Worm (Caenorhabditis elegans) whole organism, L4/young adult: Measurements from ENCODE around the gene lntl-1.
A peak's percentile ranks its signal among the peaks of the same experiment; 100 is the strongest.

ENCODE experiments used
- W03F9.2 ChIP-seq: fragments of 150-350 bp; optimal IDR thresholded peaks from 2 replicates; lab custom pipeline; 2014; ENCODE audit warnings: missing biosample characterization, missing genetic modification characterization
- dao-5 ChIP-seq: sonication (generic microtip); optimal IDR thresholded peaks from 2 replicates; lab custom pipeline; 2016; ENCODE audit warnings: missing genotype, missing genetic modification characterization, moderate library complexity, missing compliant biosample characterization
- him-1 ChIP-seq: sonication (generic microtip); optimal IDR thresholded peaks from 2 replicates; lab custom pipeline; 2016; ENCODE audit warnings: missing genotype, missing genetic modification reagents, missing genetic modification characterization, missing compliant biosample characterization

DNA sequence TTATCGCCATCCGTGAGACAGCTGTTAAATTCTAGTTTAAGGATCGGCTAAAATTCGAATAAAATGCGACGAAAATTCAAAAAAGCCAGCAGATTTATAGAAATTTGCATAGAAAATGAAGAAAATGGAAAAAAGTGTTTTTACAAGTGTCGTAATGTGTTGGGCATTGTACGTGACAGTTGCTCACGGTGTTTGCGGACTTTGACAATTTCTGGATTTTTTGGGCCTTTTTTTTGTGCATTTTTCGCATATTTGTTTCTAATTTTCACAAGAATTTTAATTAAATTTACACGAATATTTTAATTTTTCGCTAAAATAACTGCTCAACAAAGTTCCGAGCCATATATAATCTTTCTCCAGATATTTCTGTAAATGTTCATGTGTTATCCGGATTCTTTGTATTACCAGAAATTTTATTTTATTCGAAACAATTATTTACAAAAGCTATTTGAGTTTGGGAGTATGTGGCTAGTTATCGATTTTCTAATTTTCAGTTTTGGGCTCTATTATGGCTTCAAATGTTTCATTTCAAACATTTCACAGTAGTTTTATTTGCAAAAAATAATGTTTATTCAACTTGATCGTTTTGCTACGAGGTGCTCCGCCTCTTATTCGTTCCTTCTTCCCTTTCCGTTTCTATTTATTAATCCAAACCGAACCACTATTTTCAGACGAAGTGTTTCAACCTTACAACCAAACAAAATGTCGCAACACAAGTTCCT, 41.3 kb upstream of the lntl-1 start, which contains the start of gene sams-3:
- TF ChIP-seq dao-5 (tag; lab: Kevin White, UChicago) (no peak), him-1 (tag; lab: Kevin White, UChicago) (no peak), W03F9.2 (tag; lab: Kevin White, UChicago) (peak; percentile 7)
